Worm (Caenorhabditis elegans) whole organism, late embryonic: Measurements from ENCODE around the gene T15H9.4.

Experiments used
- C08G9.2 ChIP-seq: sonication (generic microtip); optimal IDR thresholded peaks from 2 replicates; lab custom pipeline; 2016; ENCODE audit warnings: mild to moderate bottlenecking, missing genetic modification characterization, moderate library complexity, missing compliant biosample characterization
- F13H6.1 ChIP-seq: sonication (generic microtip); optimal IDR thresholded peaks from 2 replicates; lab custom pipeline; 2016; ENCODE audit warnings: missing genetic modification characterization, missing compliant biosample characterization
- K09A11.1 ChIP-seq: sonication (generic microtip); optimal IDR thresholded peaks from 2 replicates; lab custom pipeline; 2017; ENCODE audit warnings: antibody characterized with exemption, mild to moderate bottlenecking, missing genetic modification characterization, missing compliant biosample characterization; ENCODE audit not compliant: insufficient read depth
- T23F11.4 ChIP-seq: fragments of 200-800 bp; sonication (Bioruptor generic); optimal IDR thresholded peaks from 2 replicates; lab custom pipeline; 2018; ENCODE audit warnings: mild to moderate bottlenecking, missing genetic modification characterization, missing compliant biosample characterization
- Y22D7AL.16 ChIP-seq: sonication (generic microtip); optimal IDR thresholded peaks from 2 replicates; lab custom pipeline; 2016; ENCODE audit warnings: missing genetic modification characterization, missing compliant biosample characterization
- ahr-1 ChIP-seq: sonication (generic microtip); optimal IDR thresholded peaks from 2 replicates; lab custom pipeline; 2016; ENCODE audit warnings: missing genetic modification characterization, missing compliant biosample characterization
- ceh-19 ChIP-seq: fragments of 200-800 bp; sonication (Bioruptor generic); optimal IDR thresholded peaks from 2 replicates; lab custom pipeline; 2018; ENCODE audit warnings: mild to moderate bottlenecking, missing genetic modification characterization, missing compliant biosample characterization
- ceh-2 ChIP-seq: sonication (generic microtip); optimal IDR thresholded peaks from 2 replicates; lab custom pipeline; 2016; ENCODE audit warnings: missing genotype, missing genetic modification characterization, missing compliant biosample characterization
- ceh-24 ChIP-seq: sonication (generic microtip); optimal IDR thresholded peaks from 2 replicates; lab custom pipeline; 2016; ENCODE audit warnings: mild to moderate bottlenecking, missing genetic modification characterization, missing compliant biosample characterization
- ceh-34 ChIP-seq: sonication (generic microtip); optimal IDR thresholded peaks from 2 replicates; lab custom pipeline; 2016; ENCODE audit warnings: mild to moderate bottlenecking, missing genetic modification characterization, missing compliant biosample characterization
- ceh-45 ChIP-seq: fragments of 200-800 bp; sonication (Bioruptor generic); IDR thresholded peaks from 2 replicates; pipeline ENCODE4 v1.3.6; 2022; ENCODE audit warnings: missing genetic modification reagents, missing genetic modification characterization, missing compliant biosample characterization
- ceh-48 ChIP-seq: sonication (generic microtip); optimal IDR thresholded peaks from 2 replicates; lab custom pipeline; 2016; ENCODE audit warnings: missing genetic modification characterization, inconsistent platforms, missing compliant biosample characterization
- ceh-6 ChIP-seq: fragments of 200-800 bp; sonication (Bioruptor generic); optimal IDR thresholded peaks from 2 replicates; lab custom pipeline; 2018; ENCODE audit warnings: mild to moderate bottlenecking, missing genetic modification characterization, missing compliant biosample characterization
- ceh-9 ChIP-seq: sonication (generic microtip); optimal IDR thresholded peaks from 2 replicates; lab custom pipeline; 2016; ENCODE audit warnings: mild to moderate bottlenecking, missing genetic modification characterization, inconsistent platforms, missing compliant biosample characterization
- dmd-4 ChIP-seq: sonication (generic microtip); optimal IDR thresholded peaks from 2 replicates; lab custom pipeline; 2016; ENCODE audit warnings: borderline replicate concordance, missing genetic modification characterization, missing compliant biosample characterization
- dve-1 ChIP-seq: sonication (generic microtip); optimal IDR thresholded peaks from 2 replicates; lab custom pipeline; 2017; ENCODE audit warnings: antibody characterized with exemption, mild to moderate bottlenecking, missing genetic modification characterization, missing compliant biosample characterization
- elt-4 ChIP-seq: sonication (generic microtip); optimal IDR thresholded peaks from 2 replicates; lab custom pipeline; 2016; ENCODE audit warnings: missing genetic modification characterization, missing compliant biosample characterization
- ets-4 ChIP-seq: sonication (generic microtip); optimal IDR thresholded peaks from 2 replicates; lab custom pipeline; 2016; ENCODE audit warnings: missing genetic modification characterization, missing compliant biosample characterization
- eyg-1 ChIP-seq: sonication (generic microtip); optimal IDR thresholded peaks from 2 replicates; lab custom pipeline; 2016; ENCODE audit warnings: missing genotype, missing genetic modification characterization, missing compliant biosample characterization
- fkh-10 ChIP-seq: fragments of 150-350 bp; optimal IDR thresholded peaks from 2 replicates; lab custom pipeline; 2014; ENCODE audit warnings: missing biosample characterization, missing genetic modification reagents, missing genetic modification characterization
- fkh-6 ChIP-seq: sonication (generic microtip); optimal IDR thresholded peaks from 2 replicates; lab custom pipeline; 2016; ENCODE audit warnings: missing genetic modification characterization, missing compliant biosample characterization
- gmeb-2 ChIP-seq: sonication (generic microtip); optimal IDR thresholded peaks from 2 replicates; lab custom pipeline; 2016; ENCODE audit warnings: missing genetic modification characterization, inconsistent platforms, missing compliant biosample characterization
- hlh-15 ChIP-seq: sonication (generic microtip); optimal IDR thresholded peaks from 2 replicates; lab custom pipeline; 2016; ENCODE audit warnings: missing genetic modification characterization, missing compliant biosample characterization
- hlh-30 ChIP-seq: sonication (generic microtip); optimal IDR thresholded peaks from 2 replicates; lab custom pipeline; 2017; ENCODE audit warnings: antibody characterized with exemption, missing genetic modification characterization, missing compliant biosample characterization; ENCODE audit not compliant: insufficient read depth
- hlh-8 ChIP-seq: sonication (generic microtip); optimal IDR thresholded peaks from 2 replicates; lab custom pipeline; 2016; ENCODE audit warnings: missing genotype, missing genetic modification characterization, missing compliant biosample characterization
- lin-11 ChIP-seq: fragments of 200-800 bp; sonication (Bioruptor generic); optimal IDR thresholded peaks from 2 replicates; lab custom pipeline; 2018; ENCODE audit warnings: mild to moderate bottlenecking, missing genetic modification characterization, missing compliant biosample characterization
- mec-3 ChIP-seq: sonication (generic microtip); optimal IDR thresholded peaks from 2 replicates; lab custom pipeline; 2016; ENCODE audit warnings: borderline replicate concordance, missing genetic modification characterization, missing compliant biosample characterization
- nfya-1 ChIP-seq: sonication (generic microtip); optimal IDR thresholded peaks from 2 replicates; lab custom pipeline; 2017; ENCODE audit warnings: missing genetic modification characterization, mild to moderate bottlenecking, missing compliant biosample characterization, antibody characterized with exemption, moderate library complexity
- nhr-11 ChIP-seq: fragments of 150-350 bp; optimal IDR thresholded peaks from 2 replicates; lab custom pipeline; 2014; ENCODE audit warnings: missing biosample characterization, missing genetic modification characterization
- nhr-232 ChIP-seq: sonication (generic microtip); optimal IDR thresholded peaks from 2 replicates; lab custom pipeline; 2016; ENCODE audit warnings: missing genetic modification characterization, missing compliant biosample characterization
- npax-4 ChIP-seq: sonication (generic microtip); optimal IDR thresholded peaks from 2 replicates; lab custom pipeline; 2016; ENCODE audit warnings: missing genetic modification characterization, missing compliant biosample characterization
- odd-2 ChIP-seq: sonication (generic microtip); optimal IDR thresholded peaks from 2 replicates; lab custom pipeline; 2017; ENCODE audit warnings: antibody characterized with exemption, mild to moderate bottlenecking, missing genetic modification characterization, missing compliant biosample characterization
- pax-1 ChIP-seq: fragments of 150-350 bp; optimal IDR thresholded peaks from 2 replicates; lab custom pipeline; 2014; ENCODE audit warnings: missing biosample characterization, missing genetic modification characterization
- pha-4 ChIP-seq: fragments of 150-350 bp; optimal IDR thresholded peaks from 2 replicates; lab custom pipeline; 2018; ENCODE audit warnings: missing biosample characterization, missing genetic modification reagents, missing genetic modification characterization
- pqm-1 ChIP-seq: sonication (generic microtip); optimal IDR thresholded peaks from 2 replicates; lab custom pipeline; 2016; ENCODE audit warnings: missing genetic modification characterization, missing compliant biosample characterization
- pros-1 ChIP-seq: fragments of 150-350 bp; optimal IDR thresholded peaks from 2 replicates; lab custom pipeline; 2014; ENCODE audit warnings: missing biosample characterization, missing genetic modification reagents, missing genetic modification characterization
- ref-2 ChIP-seq: sonication (generic microtip); optimal IDR thresholded peaks from 2 replicates; lab custom pipeline; 2016; ENCODE audit warnings: missing genetic modification characterization, missing compliant biosample characterization
- rnt-1 ChIP-seq: sonication (generic microtip); optimal IDR thresholded peaks from 2 replicates; lab custom pipeline; 2016; ENCODE audit warnings: missing genetic modification characterization, missing compliant biosample characterization
- sox-2 ChIP-seq: fragments of 200-800 bp; sonication (Bioruptor generic); IDR thresholded peaks from 2 replicates; pipeline ENCODE4 v1.3.6; 2022; ENCODE audit warnings: missing genetic modification reagents, missing genetic modification characterization, missing compliant biosample characterization
- tbx-2 ChIP-seq: sonication (generic microtip); optimal IDR thresholded peaks from 2 replicates; lab custom pipeline; 2016; ENCODE audit warnings: missing genetic modification characterization, missing compliant biosample characterization
- ttx-3 ChIP-seq: sonication (generic microtip); optimal IDR thresholded peaks from 2 replicates; lab custom pipeline; 2016; ENCODE audit warnings: missing genetic modification reagents, missing genetic modification characterization, missing compliant biosample characterization
- unc-3 ChIP-seq, 2 experiments: fragments of 200-800 bp in 1 of 2; sonication (Bioruptor generic) in 1 of 2; sonication (generic microtip) in 1 of 2; conservative IDR thresholded peaks in 1 of 2; optimal IDR thresholded peaks in 1 of 2; 2 replicates each; pipeline versions ENCODE4 v1.3.6 to Lab custom; 2016 to 2022; ENCODE audit warnings: missing compliant biosample characterization in 2 of 2, missing genetic modification characterization in 2 of 2, missing genetic modification reagents in 1 of 2
- unc-42 ChIP-seq: sonication (generic microtip); optimal IDR thresholded peaks from 2 replicates; lab custom pipeline; 2016; ENCODE audit warnings: missing genotype, missing genetic modification characterization, missing compliant biosample characterization
- unc-55 ChIP-seq: sonication (generic microtip); optimal IDR thresholded peaks from 2 replicates; lab custom pipeline; 2017; ENCODE audit warnings: missing biosample characterization, missing genetic modification reagents, missing genetic modification characterization
- unc-86 ChIP-seq: sonication (generic microtip); optimal IDR thresholded peaks from 2 replicates; lab custom pipeline; 2016; ENCODE audit warnings: missing genetic modification characterization, missing compliant biosample characterization
- zip-5 ChIP-seq: sonication (generic microtip); optimal IDR thresholded peaks from 2 replicates; lab custom pipeline; 2016; ENCODE audit warnings: missing genetic modification characterization, missing compliant biosample characterization

The T15H9.4 gene

DNA sequence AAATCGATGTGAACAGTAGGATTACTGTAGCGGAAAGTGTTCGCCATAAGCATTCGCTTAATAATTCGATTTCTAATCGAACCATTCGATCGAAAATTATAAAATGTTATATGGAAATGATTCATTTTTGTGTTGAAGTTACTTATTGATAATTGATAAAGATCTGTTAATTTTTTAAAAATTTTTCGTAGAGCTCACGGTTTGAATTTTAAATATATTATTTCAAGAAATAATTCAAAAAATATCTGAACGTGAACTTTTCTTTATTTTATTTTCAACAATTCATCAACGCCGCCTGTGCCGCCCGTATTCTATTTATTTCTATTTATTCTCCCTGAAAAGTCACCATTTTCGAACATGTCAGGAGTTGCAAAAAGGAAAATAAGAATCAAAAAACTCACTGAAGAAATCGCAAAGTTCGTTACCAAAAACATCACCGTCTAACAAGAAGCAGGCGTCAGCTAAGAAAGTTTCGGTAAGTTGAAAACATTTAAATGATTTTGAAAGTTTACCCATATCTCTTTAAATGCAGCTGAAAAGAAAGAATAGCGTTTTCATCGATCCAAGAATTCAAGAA is at the start of gene T15H9.4, which contains the start of gene T15H9.5:
Gene T15H9.4 (plus strand): TSS at position 527 of the 577 bp plus-strand sequence.
Gene T15H9.5 (minus strand): TSS at position 101 of the 577 bp plus-strand sequence.
- TF ChIP-seq ceh-45 (GFP tag; lab: Robert Waterston, UW) (no peak), nfya-1 (tag; lab: Kevin White, UChicago) (no peak), lin-11 (tag; lab: Kevin White, UChicago) (no peak), gmeb-2 (no peak), eyg-1 (tag; lab: Kevin White, UChicago) (no peak), odd-2 (tag; lab: Kevin White, UChicago) (no peak), fkh-6 (no peak), K09A11.1 (tag; lab: Kevin White, UChicago) (no peak), pha-4 (no peak), ceh-2 (tag; lab: Kevin White, UChicago) (no peak), dmd-4 (tag; lab: Kevin White, UChicago) (no peak), Y22D7AL.16 (no peak), ceh-24 (tag; lab: Kevin White, UChicago) (no peak), zip-5 (tag; lab: Kevin White, UChicago) (no peak), ceh-48 (tag; lab: Kevin White, UChicago) (no peak), nhr-232 (no peak), hlh-15 (tag; lab: Kevin White, UChicago) (no peak), sox-2 (GFP tag; lab: Robert Waterston, UW) (no peak), elt-4 (tag; lab: Kevin White, UChicago) (no peak), hlh-8 (tag; lab: Kevin White, UChicago) (no peak)

DNA sequence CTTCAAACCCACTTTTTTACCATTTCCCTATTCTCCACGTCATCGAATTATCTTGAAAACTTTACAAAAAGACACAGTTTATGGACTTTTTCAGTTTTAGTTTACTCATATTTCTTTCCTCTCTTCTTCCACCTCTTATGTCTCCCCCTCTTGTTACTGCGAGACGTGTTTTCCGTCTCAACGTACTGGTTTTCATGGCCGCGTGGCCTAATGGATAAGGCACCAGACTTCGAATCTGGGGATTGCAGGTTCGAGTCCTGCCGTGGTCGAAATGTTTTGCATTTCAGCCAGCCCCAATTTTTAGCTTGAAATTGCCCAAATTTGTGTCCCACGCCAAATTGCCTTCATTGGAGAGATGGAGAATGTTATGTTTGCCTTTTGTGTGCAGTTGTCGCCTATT is 45.6 kb upstream of the T15H9.4 start:
- TF ChIP-seq gmeb-2 (peak; percentile 81), ceh-9 (tag; lab: Kevin White, UChicago) (peak; percentile 74), ceh-6 (peak; percentile 88), unc-55 (GFP tag; lab: Kevin White, UChicago) (no peak), T23F11.4 (peak; percentile 80), hlh-15 (tag; lab: Kevin White, UChicago) (peak; percentile 77), hlh-30 (tag; lab: Kevin White, UChicago) (peak; percentile 39), nhr-11 (tag; lab: Kevin White, UChicago) (no peak), ets-4 (tag; lab: Kevin White, UChicago) (no peak), pqm-1 (tag; lab: Kevin White, UChicago) (no peak), unc-3 (GFP tag; conservative IDR thresholded peaks at IDR 0.05; lab: Robert Waterston, UW) (peak; percentile 80), unc-3 (tag; optimal IDR thresholded peaks at IDR 0.05; lab: Kevin White, UChicago) (peak; percentile 63), dve-1 (tag; lab: Kevin White, UChicago) (peak; percentile 83), tbx-2 (tag; lab: Kevin White, UChicago) (peak; percentile 67), elt-4 (tag; lab: Kevin White, UChicago) (no peak), zip-5 (tag; lab: Kevin White, UChicago) (peak; percentile 65), pax-1 (tag; lab: Kevin White, UChicago) (no peak), ref-2 (peak; percentile 85), odd-2 (tag; lab: Kevin White, UChicago) (no peak), npax-4 (tag; lab: Kevin White, UChicago) (peak; percentile 79), ceh-45 (GFP tag; lab: Robert Waterston, UW) (peak; percentile 83), mec-3 (tag; lab: Kevin White, UChicago) (peak; percentile 10), unc-86 (tag; lab: Kevin White, UChicago) (peak; percentile 88), sox-2 (GFP tag; lab: Robert Waterston, UW) (peak; percentile 76), fkh-10 (no peak), K09A11.1 (tag; lab: Kevin White, UChicago) (peak; percentile 83), rnt-1 (peak; percentile 63), pros-1 (no peak), unc-42 (tag; lab: Kevin White, UChicago) (peak; percentile 38), ahr-1 (tag; lab: Kevin White, UChicago) (peak; percentile 67), ceh-19 (GFP tag; lab: Kevin White, UChicago) (peak; percentile 91), ceh-2 (tag; lab: Kevin White, UChicago) (peak; percentile 60), eyg-1 (tag; lab: Kevin White, UChicago) (peak; percentile 82), nhr-232 (peak; percentile 89), ceh-34 (peak; percentile 80), dmd-4 (tag; lab: Kevin White, UChicago) (peak; percentile 42), F13H6.1 (peak; percentile 68), Y22D7AL.16 (peak; percentile 81), ttx-3 (peak; percentile 89), C08G9.2 (peak; percentile 72), ceh-24 (tag; lab: Kevin White, UChicago) (peak; percentile 58)
